Worm (Caenorhabditis elegans) whole organism, L4/young adult: ENCODE results near the gene C02B8.6.

Source experiments
- W03F9.2 ChIP-seq: fragments of 150-350 bp; optimal IDR thresholded peaks from 2 replicates; lab custom pipeline; 2014; ENCODE audit warnings: missing biosample characterization, missing genetic modification characterization
- dao-5 ChIP-seq: sonication (generic microtip); optimal IDR thresholded peaks from 2 replicates; lab custom pipeline; 2016; ENCODE audit warnings: missing genotype, missing genetic modification characterization, moderate library complexity, missing compliant biosample characterization
- him-1 ChIP-seq: sonication (generic microtip); optimal IDR thresholded peaks from 2 replicates; lab custom pipeline; 2016; ENCODE audit warnings: missing genotype, missing genetic modification reagents, missing genetic modification characterization, missing compliant biosample characterization

DNA sequence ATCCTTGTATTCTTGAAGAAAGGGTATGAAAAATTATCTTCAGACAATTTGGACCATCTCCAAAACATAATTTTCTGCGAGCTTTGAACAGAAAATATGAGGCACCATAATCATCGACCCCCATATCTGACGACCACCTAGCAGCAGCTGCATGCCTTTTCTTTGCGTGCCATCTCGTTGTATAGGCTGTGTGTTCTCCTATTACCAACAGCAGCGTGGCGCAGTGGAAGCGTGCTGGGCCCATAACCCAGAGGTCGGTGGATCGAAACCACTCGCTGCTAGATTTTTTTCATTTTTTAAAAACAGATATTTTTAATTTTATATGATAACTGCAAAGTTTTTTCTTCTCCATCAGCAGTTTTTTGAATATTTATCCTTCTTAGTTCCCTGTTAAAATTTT is 19.8 kb upstream of the C02B8.6 start:
- no peak for TF ChIP-seq him-1
- TF ChIP-seq dao-5 (tag; lab: Kevin White, UChicago): no peak
- no peak for TF ChIP-seq W03F9.2
